Worm (Caenorhabditis elegans) whole organism, L2 larva: ENCODE results near the gene lido-8.

Source experiments
- F13H6.1 ChIP-seq: sonication (generic microtip); optimal IDR thresholded peaks from 2 replicates; lab custom pipeline; 2016; ENCODE audit warnings: missing genetic modification characterization, missing compliant biosample characterization
- R02D3.7 ChIP-seq: fragments of 150-350 bp; optimal IDR thresholded peaks from 2 replicates; lab custom pipeline; 2014; ENCODE audit warnings: missing biosample characterization, missing genetic modification characterization
- Y55F3AM.14 ChIP-seq: fragments of 200-800 bp; sonication (Bioruptor generic); optimal IDR thresholded peaks from 2 replicates; lab custom pipeline; 2018; ENCODE audit warnings: mild to moderate bottlenecking, missing genetic modification characterization, missing compliant biosample characterization
- ZK546.5 ChIP-seq: sonication (generic microtip); optimal IDR thresholded peaks from 2 replicates; lab custom pipeline; 2017; ENCODE audit warnings: missing biosample characterization, missing genetic modification characterization
- aly-2 ChIP-seq: fragments of 150-350 bp; optimal IDR thresholded peaks from 2 replicates; lab custom pipeline; 2014; ENCODE audit warnings: missing biosample characterization, missing genetic modification characterization
- ama-1 ChIP-seq: fragments of 150-350 bp; optimal IDR thresholded peaks from 2 replicates; lab custom pipeline; 2018; ENCODE audit warnings: inconsistent platforms
- ceh-16 ChIP-seq: fragments of 150-350 bp; optimal IDR thresholded peaks from 2 replicates; lab custom pipeline; 2014; ENCODE audit warnings: missing biosample characterization, missing genetic modification characterization
- egl-27 ChIP-seq: sonication (generic microtip); optimal IDR thresholded peaks from 3 replicates; lab custom pipeline; 2017; ENCODE audit warnings: missing biosample characterization, missing genetic modification reagents, missing genetic modification characterization
- elt-1 ChIP-seq: fragments of 150-350 bp; optimal IDR thresholded peaks from 2 replicates; lab custom pipeline; 2014; ENCODE audit warnings: missing biosample characterization, missing genetic modification characterization
- fos-1 ChIP-seq: fragments of 150-350 bp; optimal IDR thresholded peaks from 2 replicates; lab custom pipeline; 2014; ENCODE audit warnings: missing biosample characterization, missing genetic modification characterization
- lin-11 ChIP-seq: fragments of 150-350 bp; sonication (generic microtip); optimal IDR thresholded peaks from 2 replicates; lab custom pipeline; 2014; ENCODE audit warnings: missing biosample characterization, missing genetic modification characterization, inconsistent platforms, mixed read lengths
- lin-13 ChIP-seq: fragments of 150-350 bp; optimal IDR thresholded peaks from 2 replicates; lab custom pipeline; 2014; ENCODE audit warnings: missing biosample characterization, missing genetic modification reagents, missing genetic modification characterization
- lin-39 ChIP-seq: fragments of 150-350 bp; optimal IDR thresholded peaks from 2 replicates; lab custom pipeline; 2014; ENCODE audit warnings: missing biosample characterization, missing genetic modification reagents, missing genetic modification characterization
- mbf-1 ChIP-seq: sonication (generic microtip); optimal IDR thresholded peaks from 2 replicates; lab custom pipeline; 2017; ENCODE audit warnings: missing biosample characterization, missing genetic modification characterization
- mdl-1 ChIP-seq, 2 experiments: fragments of 150-350 bp in 1 of 2; sonication (generic microtip) in 1 of 2; optimal IDR thresholded peaks; 2 replicates each; lab custom pipeline; 2017; ENCODE audit warnings: missing biosample characterization in 2 of 2, missing genetic modification characterization in 2 of 2
- nhr-11 ChIP-seq: fragments of 150-350 bp; optimal IDR thresholded peaks from 2 replicates; lab custom pipeline; 2014; ENCODE audit warnings: missing biosample characterization, missing genetic modification characterization
- nhr-12 ChIP-seq: fragments of 150-350 bp; optimal IDR thresholded peaks from 2 replicates; lab custom pipeline; 2014; ENCODE audit warnings: missing biosample characterization, missing genetic modification characterization
- nhr-21 ChIP-seq: fragments of 150-350 bp; optimal IDR thresholded peaks from 2 replicates; lab custom pipeline; 2014; ENCODE audit warnings: missing biosample characterization, missing genetic modification characterization
- nhr-237 ChIP-seq: fragments of 150-350 bp; optimal IDR thresholded peaks from 2 replicates; lab custom pipeline; 2014; ENCODE audit warnings: missing biosample characterization, missing genetic modification characterization
- nhr-6 ChIP-seq: fragments of 150-350 bp; optimal IDR thresholded peaks from 2 replicates; lab custom pipeline; 2014; ENCODE audit warnings: missing biosample characterization, missing genetic modification characterization
- nhr-77 ChIP-seq: fragments of 150-350 bp; optimal IDR thresholded peaks from 2 replicates; lab custom pipeline; 2014; ENCODE audit warnings: missing biosample characterization, missing genetic modification characterization
- sma-9 ChIP-seq, 2 experiments: fragments of 150-350 bp in 1 of 2; sonication (generic microtip) in 1 of 2; optimal IDR thresholded peaks; 2 replicates each; lab custom pipeline; 2014 to 2016; ENCODE audit warnings: missing genetic modification characterization in 2 of 2, mild to moderate bottlenecking in 1 of 2, missing biosample characterization in 1 of 2, missing compliant biosample characterization in 1 of 2, missing genetic modification reagents in 1 of 2, moderate library complexity in 1 of 2
- snpc-4 ChIP-seq: fragments of 150-350 bp; optimal IDR thresholded peaks from 2 replicates; lab custom pipeline; 2014; ENCODE audit warnings: missing biosample characterization, missing genetic modification characterization
- unc-62 ChIP-seq: fragments of 150-350 bp; optimal IDR thresholded peaks from 2 replicates; lab custom pipeline; 2014; ENCODE audit warnings: missing biosample characterization, missing genetic modification reagents, missing genetic modification characterization
- ztf-11 ChIP-seq: sonication (generic microtip); optimal IDR thresholded peaks from 2 replicates; lab custom pipeline; 2017; ENCODE audit warnings: missing biosample characterization, missing genetic modification characterization

Gene lido-8

DNA sequence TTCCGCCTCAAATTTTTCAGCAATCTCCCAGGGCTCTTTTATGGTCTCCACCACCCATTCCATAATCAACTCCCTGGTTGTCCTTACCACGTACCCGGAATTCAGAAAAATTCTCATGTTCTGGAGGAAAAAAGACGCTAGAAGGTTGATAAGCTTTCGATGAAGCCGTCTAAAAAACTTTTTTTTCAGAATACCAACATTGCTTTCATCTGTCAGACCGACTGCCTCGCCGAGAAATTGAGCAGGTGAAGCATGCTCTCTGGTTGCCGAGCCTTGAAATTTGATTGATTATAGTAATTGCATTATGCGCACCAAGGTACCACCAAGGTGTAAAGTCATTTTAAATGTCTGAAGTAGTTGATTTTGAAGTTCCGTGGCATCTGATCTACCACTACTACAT, 49.1 kb downstream of the lido-8 start, which contains the start of gene sri-30:
Gene sri-30, plus strand, starts transcription at position 301 of the 400 bp plus-strand sequence.
- TF ChIP-seq F13H6.1 (tag; lab: Kevin White, UChicago) (no peak), mbf-1 (tag; lab: Kevin White, UChicago) (no peak), nhr-77 (tag; lab: Kevin White, UChicago) (no peak), ama-1 (no peak), mdl-1 (tag; optimal IDR thresholded peaks at IDR 0.05; lab: Kevin White, UChicago) (no peak)

DNA sequence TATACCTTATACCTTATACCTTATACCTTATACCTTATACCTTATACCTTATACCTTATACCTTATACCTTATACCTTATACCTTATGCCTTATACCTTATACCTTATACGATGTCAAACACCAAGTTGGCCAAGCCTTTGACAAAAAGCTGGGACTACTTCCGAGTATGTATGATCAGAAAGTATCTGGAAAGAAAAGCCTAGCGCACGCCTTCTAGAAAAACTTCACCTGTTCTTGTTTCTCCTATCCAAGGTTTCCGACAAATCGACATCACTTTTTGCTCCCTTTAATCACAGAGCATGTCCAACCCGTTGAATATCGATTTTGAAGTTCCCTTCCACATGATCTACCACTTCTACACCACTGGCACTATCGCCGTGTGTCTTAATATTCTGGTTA, 51.6 kb downstream of the lido-8 start, which contains the start of gene sri-28:
Gene sri-28, plus strand, starts transcription at position 301 of the 400 bp plus-strand sequence.
- TF ChIP-seq ZK546.5 (tag; lab: Kevin White, UChicago) (no peak), ama-1 (no peak), lin-11 (tag; lab: Kevin White, UChicago) (no peak), nhr-6 (tag; lab: Kevin White, UChicago) (no peak), egl-27 (no peak), elt-1 (tag; lab: Kevin White, UChicago) (no peak), aly-2 (tag; lab: Kevin White, UChicago) (no peak), lin-13 (GFP tag; lab: Kevin White, UChicago) (no peak), ztf-11 (no peak), sma-9 (GFP tag; optimal IDR thresholded peaks at IDR 0.05; lab: Kevin White, UChicago) (no peak), sma-9 (tag; optimal IDR thresholded peaks at IDR 0.05; lab: Kevin White, UChicago) (no peak), nhr-237 (tag; lab: Kevin White, UChicago) (no peak), unc-62 (GFP tag; lab: Kevin White, UChicago) (no peak), Y55F3AM.14 (GFP tag; lab: Kevin White, UChicago) (no peak), lin-39 (tag; lab: Kevin White, UChicago) (no peak), nhr-11 (tag; lab: Kevin White, UChicago) (no peak), ceh-16 (tag; lab: Kevin White, UChicago) (no peak), nhr-12 (no peak), snpc-4 (tag; lab: Kevin White, UChicago) (no peak), fos-1 (tag; lab: Kevin White, UChicago) (no peak), nhr-21 (no peak)

DNA sequence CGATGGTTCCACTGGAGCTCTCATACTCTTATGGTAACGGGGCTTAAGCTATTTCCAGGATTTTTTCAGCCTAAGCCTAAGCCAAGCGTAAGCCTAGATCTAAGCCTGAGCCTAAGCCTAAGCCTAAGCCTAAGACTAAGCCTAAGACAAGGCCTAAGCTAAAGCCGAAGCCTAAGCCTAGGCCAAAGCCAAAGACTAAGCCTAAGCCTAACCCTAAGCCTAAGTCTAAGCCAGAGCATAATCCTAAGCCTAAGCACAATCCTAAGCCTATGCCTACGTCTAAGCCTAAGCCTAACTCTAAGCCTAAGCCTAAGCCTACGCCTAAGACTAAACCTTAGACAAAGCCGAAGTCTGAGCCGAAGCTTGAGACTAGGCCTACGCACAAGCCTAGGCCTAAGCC, 52.2 kb downstream of the lido-8 start:
- no peak for TF ChIP-seq R02D3.7
